Worm (Caenorhabditis elegans) whole organism, young adult: Measurements from ENCODE around the gene C09G9.1.

ENCODE experiments used
- B0035.1 ChIP-seq: sonication (generic microtip); optimal IDR thresholded peaks from 2 replicates; lab custom pipeline; 2016; ENCODE audit warnings: missing genetic modification characterization, mild to moderate bottlenecking, missing compliant biosample characterization, missing genotype, missing genetic modification reagents
- B0261.1 ChIP-seq: sonication (generic microtip); optimal IDR thresholded peaks from 2 replicates; lab custom pipeline; 2016; ENCODE audit warnings: mild to moderate bottlenecking, missing genetic modification characterization, moderate library complexity, missing compliant biosample characterization
- B0336.3 ChIP-seq: fragments of 200-800 bp; sonication (Bioruptor generic); IDR thresholded peaks from 2 replicates; pipeline ENCODE4 v1.3.6; 2022; ENCODE audit warnings: missing genetic modification characterization, missing compliant biosample characterization
- C06A6.2 ChIP-seq: fragments of 200-800 bp; sonication (Bioruptor generic); conservative IDR thresholded peaks from 2 replicates; pipeline ENCODE4 v1.3.6; 2022; ENCODE audit warnings: missing genetic modification characterization, missing compliant biosample characterization
- D2030.7 ChIP-seq: fragments of 200-800 bp; sonication (Bioruptor generic); IDR thresholded peaks from 2 replicates; pipeline ENCODE4 v1.3.6; 2022; ENCODE audit warnings: missing genetic modification reagents, missing genetic modification characterization, missing compliant biosample characterization
- F37B4.10 ChIP-seq: fragments of 200-800 bp; sonication (Bioruptor generic); IDR thresholded peaks from 2 replicates; pipeline ENCODE4 v1.3.6; 2022; ENCODE audit warnings: missing genetic modification characterization, missing compliant biosample characterization
- F57A8.1 ChIP-seq: fragments of 200-800 bp; sonication (Bioruptor generic); optimal IDR thresholded peaks from 2 replicates; lab custom pipeline; 2018; ENCODE audit warnings: mild to moderate bottlenecking, missing genetic modification characterization, moderate library complexity, missing compliant biosample characterization
- F57C9.4 ChIP-seq: sonication (generic microtip); optimal IDR thresholded peaks from 2 replicates; lab custom pipeline; 2017; ENCODE audit warnings: mild to moderate bottlenecking, missing genetic modification characterization, missing compliant biosample characterization
- Y53F4B.3 ChIP-seq: fragments of 200-800 bp; sonication (Bioruptor generic); IDR thresholded peaks from 2 replicates; pipeline ENCODE4 v1.3.6; 2022; ENCODE audit warnings: missing genetic modification reagents, missing genetic modification characterization, missing compliant biosample characterization
- Y53G8AR.9 ChIP-seq: fragments of 200-800 bp; sonication (Bioruptor generic); conservative IDR thresholded peaks from 2 replicates; pipeline ENCODE4 v1.3.6; 2022; ENCODE audit warnings: missing genetic modification reagents, missing genetic modification characterization, missing compliant biosample characterization
- Y79H2A.3 ChIP-seq: fragments of 200-800 bp; sonication (Bioruptor generic); conservative IDR thresholded peaks from 2 replicates; pipeline ENCODE4 v1.3.6; 2022; ENCODE audit warnings: missing genetic modification reagents, missing genetic modification characterization, missing compliant biosample characterization
- Y95B8A.8 ChIP-seq: fragments of 200-800 bp; sonication (Bioruptor generic); IDR thresholded peaks from 2 replicates; pipeline ENCODE4 v1.3.6; 2022; ENCODE audit warnings: missing genetic modification reagents, missing genetic modification characterization, missing compliant biosample characterization
- ZK185.1 ChIP-seq: sonication (generic microtip); optimal IDR thresholded peaks from 2 replicates; lab custom pipeline; 2016; ENCODE audit warnings: mild to moderate bottlenecking, missing genetic modification characterization, missing compliant biosample characterization; ENCODE audit not compliant: poor library complexity, severe bottlenecking
- ama-1 ChIP-seq, 3 experiments: fragments of 150-350 bp in 1 of 3; sonication (generic microtip) in 2 of 3; optimal IDR thresholded peaks; 2 replicates each; lab custom pipeline; 2014 to 2018; ENCODE audit warnings: missing biosample characterization in 2 of 3, missing genetic modification characterization in 2 of 3, missing genetic modification reagents in 2 of 3
- attf-6 ChIP-seq: fragments of 200-800 bp; sonication (Bioruptor generic); IDR thresholded peaks from 2 replicates; pipeline ENCODE4 v1.3.6; 2022; ENCODE audit warnings: missing genetic modification reagents, missing genetic modification characterization, missing compliant biosample characterization
- ccch-3 ChIP-seq: fragments of 200-800 bp; sonication (Bioruptor generic); optimal IDR thresholded peaks from 2 replicates; lab custom pipeline; 2018; ENCODE audit warnings: mild to moderate bottlenecking, missing genetic modification characterization, missing compliant biosample characterization
- ceh-27 ChIP-seq: fragments of 200-800 bp; sonication (Bioruptor generic); optimal IDR thresholded peaks from 2 replicates; lab custom pipeline; 2018; ENCODE audit warnings: mild to moderate bottlenecking, missing genetic modification characterization, moderate library complexity, missing compliant biosample characterization
- ceh-79 ChIP-seq: sonication (generic microtip); optimal IDR thresholded peaks from 2 replicates; lab custom pipeline; 2017; ENCODE audit warnings: mild to moderate bottlenecking, missing genetic modification characterization, missing compliant biosample characterization
- chd-7 ChIP-seq: sonication (generic microtip); optimal IDR thresholded peaks from 2 replicates; lab custom pipeline; 2016; ENCODE audit warnings: mild to moderate bottlenecking, missing genetic modification characterization, moderate library complexity, missing compliant biosample characterization
- dox-1 ChIP-seq: fragments of 200-800 bp; sonication (Bioruptor generic); IDR thresholded peaks from 2 replicates; pipeline ENCODE4 v1.3.6; 2022; ENCODE audit warnings: missing genetic modification reagents, missing genetic modification characterization, missing compliant biosample characterization
- efl-1 ChIP-seq: fragments of 150-350 bp; optimal IDR thresholded peaks from 2 replicates; lab custom pipeline; 2014; ENCODE audit warnings: missing biosample characterization, missing genetic modification reagents, missing genetic modification characterization
- egl-18 ChIP-seq: fragments of 200-800 bp; sonication (Bioruptor generic); IDR thresholded peaks from 2 replicates; pipeline ENCODE4 v1.3.6; 2022; ENCODE audit warnings: missing genetic modification reagents, missing genetic modification characterization, missing compliant biosample characterization
- ets-4 ChIP-seq: fragments of 200-800 bp; sonication (Bioruptor generic); optimal IDR thresholded peaks from 2 replicates; lab custom pipeline; 2018; ENCODE audit warnings: mild to moderate bottlenecking, missing genetic modification characterization, missing compliant biosample characterization
- hmg-1.2 ChIP-seq: fragments of 200-800 bp; sonication (Bioruptor generic); IDR thresholded peaks from 2 replicates; pipeline ENCODE4 v1.3.6; 2022; ENCODE audit warnings: missing genetic modification reagents, missing genetic modification characterization, missing compliant biosample characterization
- hsf-1 ChIP-seq: fragments of 200-800 bp; sonication (Bioruptor generic); IDR thresholded peaks from 2 replicates; pipeline ENCODE4 v1.3.6; 2022; ENCODE audit warnings: missing genetic modification reagents, missing genetic modification characterization, missing compliant biosample characterization
- let-526 ChIP-seq: fragments of 200-800 bp; sonication (Bioruptor generic); IDR thresholded peaks from 2 replicates; pipeline ENCODE4 v1.3.6; 2022; ENCODE audit warnings: missing genetic modification reagents, missing genetic modification characterization, missing compliant biosample characterization
- lin-26 ChIP-seq: fragments of 200-800 bp; sonication (Bioruptor generic); IDR thresholded peaks from 2 replicates; pipeline ENCODE4 v1.3.6; 2022; ENCODE audit warnings: missing genetic modification reagents, missing genetic modification characterization, missing compliant biosample characterization
- lin-54 ChIP-seq: fragments of 200-800 bp; sonication (Bioruptor generic); optimal IDR thresholded peaks from 2 replicates; lab custom pipeline; 2018; ENCODE audit warnings: mild to moderate bottlenecking, missing genetic modification characterization, missing compliant biosample characterization
- lsl-1 ChIP-seq: fragments of 200-800 bp; sonication (Bioruptor generic); optimal IDR thresholded peaks from 2 replicates; lab custom pipeline; 2018; ENCODE audit warnings: mild to moderate bottlenecking, missing genetic modification characterization, moderate library complexity, missing compliant biosample characterization
- madf-6 ChIP-seq: fragments of 200-800 bp; sonication (Bioruptor generic); IDR thresholded peaks from 2 replicates; pipeline ENCODE4 v1.3.6; 2022; ENCODE audit warnings: missing genetic modification reagents, missing genetic modification characterization, missing compliant biosample characterization
- madf-8 ChIP-seq: fragments of 200-800 bp; sonication (Bioruptor generic); conservative IDR thresholded peaks from 2 replicates; pipeline ENCODE4 v1.3.6; 2022; ENCODE audit warnings: missing genetic modification reagents, missing genetic modification characterization, missing compliant biosample characterization
- mel-28 ChIP-seq: sonication (generic microtip); optimal IDR thresholded peaks from 2 replicates; lab custom pipeline; 2016; ENCODE audit warnings: borderline replicate concordance, mild to moderate bottlenecking, missing genetic modification characterization, missing compliant biosample characterization
- nfya-2 ChIP-seq: fragments of 200-800 bp; sonication (Bioruptor generic); IDR thresholded peaks from 2 replicates; pipeline ENCODE4 v1.3.6; 2022; ENCODE audit warnings: missing genetic modification reagents, missing genetic modification characterization, missing compliant biosample characterization
- nhr-27 ChIP-seq: fragments of 200-800 bp; sonication (Bioruptor generic); optimal IDR thresholded peaks from 2 replicates; lab custom pipeline; 2018; ENCODE audit warnings: mild to moderate bottlenecking, missing genetic modification characterization, moderate library complexity, missing compliant biosample characterization
- nhr-80 ChIP-seq: sonication (generic microtip); optimal IDR thresholded peaks from 2 replicates; lab custom pipeline; 2016; ENCODE audit warnings: missing genetic modification characterization, missing compliant biosample characterization
- nhr-90 ChIP-seq: sonication (generic microtip); optimal IDR thresholded peaks from 2 replicates; lab custom pipeline; 2016; ENCODE audit warnings: missing genotype, mild to moderate bottlenecking, missing genetic modification characterization, missing compliant biosample characterization
- rcor-1 ChIP-seq: fragments of 200-800 bp; sonication (Bioruptor generic); IDR thresholded peaks from 2 replicates; pipeline ENCODE4 v1.3.6; 2022; ENCODE audit warnings: missing genetic modification reagents, missing genetic modification characterization, missing compliant biosample characterization
- repo-1 ChIP-seq: sonication (generic microtip); optimal IDR thresholded peaks from 2 replicates; lab custom pipeline; 2017; ENCODE audit warnings: mild to moderate bottlenecking, missing genetic modification characterization, missing compliant biosample characterization
- sdz-38 ChIP-seq: sonication (generic microtip); optimal IDR thresholded peaks from 2 replicates; lab custom pipeline; 2016; ENCODE audit warnings: missing genotype, missing genetic modification characterization, missing compliant biosample characterization
- sea-2 ChIP-seq: fragments of 200-800 bp; sonication (Bioruptor generic); IDR thresholded peaks from 2 replicates; pipeline ENCODE4 v1.3.6; 2022; ENCODE audit warnings: missing genetic modification characterization, missing compliant biosample characterization
- snpc-1.1 ChIP-seq: sonication (generic microtip); optimal IDR thresholded peaks from 2 replicates; lab custom pipeline; 2017; ENCODE audit warnings: missing genetic modification characterization, mild to moderate bottlenecking, missing compliant biosample characterization, antibody characterized with exemption, moderate library complexity, missing genotype, missing genetic modification reagents; ENCODE audit not compliant: insufficient read depth
- snpc-1.3 ChIP-seq: sonication (generic microtip); optimal IDR thresholded peaks from 2 replicates; lab custom pipeline; 2017; ENCODE audit warnings: missing genetic modification characterization, mild to moderate bottlenecking, missing compliant biosample characterization, antibody characterized with exemption, moderate library complexity, missing genotype, missing genetic modification reagents; ENCODE audit not compliant: insufficient read depth
- unc-130 ChIP-seq: sonication (generic microtip); optimal IDR thresholded peaks from 2 replicates; lab custom pipeline; 2016; ENCODE audit warnings: missing genetic modification reagents, missing genetic modification characterization, missing compliant biosample characterization
- ztf-18 ChIP-seq: sonication (generic microtip); optimal IDR thresholded peaks from 2 replicates; lab custom pipeline; 2016; ENCODE audit warnings: missing genotype, mild to moderate bottlenecking, missing genetic modification characterization, missing compliant biosample characterization
- ztf-22 ChIP-seq: fragments of 200-800 bp; sonication (Bioruptor generic); optimal IDR thresholded peaks from 2 replicates; lab custom pipeline; 2018; ENCODE audit warnings: mild to moderate bottlenecking, missing genetic modification characterization, moderate library complexity, missing compliant biosample characterization
- ztf-28 ChIP-seq: fragments of 200-800 bp; sonication (Bioruptor generic); IDR thresholded peaks from 2 replicates; pipeline ENCODE4 v1.3.6; 2022; ENCODE audit warnings: missing genetic modification reagents, missing genetic modification characterization, missing compliant biosample characterization
- ztf-6 ChIP-seq: fragments of 200-800 bp; sonication (Bioruptor generic); IDR thresholded peaks from 2 replicates; pipeline ENCODE4 v1.3.6; 2022; ENCODE audit warnings: missing genetic modification reagents, missing genetic modification characterization, missing compliant biosample characterization

Gene C09G9.1

DNA sequence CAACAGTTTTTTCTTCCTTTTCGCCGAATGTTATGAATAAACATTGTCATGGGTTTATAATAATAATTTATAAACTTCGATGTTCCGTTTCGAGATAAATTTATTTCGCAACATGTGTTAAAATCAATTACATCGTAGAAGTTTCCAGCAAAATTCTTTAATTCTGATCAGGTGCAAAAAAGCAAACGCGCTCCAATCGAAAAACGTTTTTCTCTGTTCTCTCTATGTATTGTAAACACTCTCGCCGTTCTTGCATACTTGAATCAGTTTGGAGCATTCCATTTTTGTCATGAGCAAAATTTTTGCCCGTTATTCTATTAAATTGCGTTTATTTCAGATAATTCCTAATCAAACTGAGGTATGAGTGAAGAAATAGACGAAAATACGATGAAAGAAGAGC, 28.5 kb upstream of the C09G9.1 start, which contains the start of gene rad-54.L2 (continued):
- no peak for TF ChIP-seq Y79H2A.3 (GFP tag; lab: Robert Waterston, UW)
- no peak for TF ChIP-seq efl-1 (GFP tag; lab: Kevin White, UChicago)
- TF ChIP-seq F57C9.4: no peak
- TF ChIP-seq lsl-1 (GFP tag; lab: Kevin White, UChicago): peak; percentile 33
- no peak for TF ChIP-seq Y95B8A.8 (GFP tag; lab: Robert Waterston, UW)
- TF ChIP-seq ztf-18 (tag; lab: Kevin White, UChicago): peak; percentile 65
- TF ChIP-seq ceh-27 (GFP tag; lab: Kevin White, UChicago): no peak
- TF ChIP-seq hmg-1.2 (GFP tag; lab: Robert Waterston, UW): peak; percentile 69; the same call in 1 of the 2 replicates
- TF ChIP-seq ZK185.1: no peak
- TF ChIP-seq attf-6 (GFP tag; lab: Robert Waterston, UW): no peak
- TF ChIP-seq nhr-80 (tag; lab: Kevin White, UChicago): peak; percentile 56
- no peak for TF ChIP-seq B0336.3
- no peak for TF ChIP-seq F57A8.1 (GFP tag; lab: Kevin White, UChicago)
- no peak for TF ChIP-seq ztf-22 (GFP tag; lab: Kevin White, UChicago)
- TF ChIP-seq ama-1 (optimal IDR thresholded peaks at IDR 0.05; lab: Kevin White, UChicago): no peak
- no peak for TF ChIP-seq ama-1 (GFP tag; optimal IDR thresholded peaks at IDR 0.05; lab: Kevin White, UChicago)
- no peak for TF ChIP-seq ceh-79 (tag; lab: Kevin White, UChicago)
- no peak for TF ChIP-seq B0035.1
- no peak for TF ChIP-seq egl-18 (GFP tag; lab: Robert Waterston, UW)
- no peak; the same call in 1 of the 2 replicates for TF ChIP-seq D2030.7
- TF ChIP-seq let-526 (GFP tag; lab: Robert Waterston, UW): no peak
- peak; percentile 46; the same call in 1 of the 2 replicates for TF ChIP-seq madf-6 (GFP tag; lab: Robert Waterston, UW)
- 0 out of 2 replicates have a peak, but pooled peaks have one; percentile 14 for TF ChIP-seq dox-1
- no peak for TF ChIP-seq sea-2 (GFP tag; lab: Robert Waterston, UW)
- no peak for TF ChIP-seq ccch-3
- TF ChIP-seq chd-7: no peak
- TF ChIP-seq madf-8 (GFP tag; lab: Robert Waterston, UW): no peak
- TF ChIP-seq ztf-28 (GFP tag; lab: Robert Waterston, UW): no peak
- no peak for TF ChIP-seq snpc-1.3 (tag; lab: Kevin White, UChicago)

DNA sequence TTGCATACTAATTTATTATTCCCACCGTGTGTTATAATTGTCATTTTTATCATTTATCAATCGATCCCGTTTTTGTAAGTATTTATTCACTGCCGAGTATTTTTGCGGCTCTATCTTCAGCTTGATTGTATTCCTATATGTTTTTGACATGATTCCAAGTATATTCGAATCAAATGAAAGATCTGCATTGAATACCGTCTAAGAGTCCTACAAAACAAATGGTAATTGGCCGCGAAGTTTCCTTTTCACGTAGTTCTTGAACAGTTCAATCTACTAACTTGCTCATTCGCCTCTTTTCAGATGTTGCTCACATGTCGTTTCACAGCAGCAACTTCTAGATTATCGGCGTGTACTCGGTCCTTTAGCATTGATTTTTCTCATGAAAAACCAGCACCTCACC, 27.3 kb upstream of the C09G9.1 start, which contains the start of gene C27B7.2:
Gene C27B7.2 (plus strand): TSS at position 301 of the 400 bp plus-strand sequence.
- TF ChIP-seq ztf-6: no peak
- no peak for TF ChIP-seq efl-1 (GFP tag; lab: Kevin White, UChicago)
- no peak for TF ChIP-seq ama-1 (optimal IDR thresholded peaks at IDR 0.05; lab: Kevin White, UChicago)
- no peak for TF ChIP-seq ama-1 (GFP tag; optimal IDR thresholded peaks at IDR 0.05; lab: Kevin White, UChicago)
- no peak for TF ChIP-seq nhr-27 (tag; lab: Kevin White, UChicago)
- TF ChIP-seq attf-6 (GFP tag; lab: Robert Waterston, UW): no peak
- no peak for TF ChIP-seq unc-130 (GFP tag; lab: Kevin White, UChicago)
- no peak for TF ChIP-seq C06A6.2 (GFP tag; lab: Robert Waterston, UW)
- TF ChIP-seq B0261.1 (tag; lab: Kevin White, UChicago): no peak
- no peak for TF ChIP-seq F37B4.10 (GFP tag; lab: Robert Waterston, UW)
- 0 out of 2 replicates have a peak, but pooled peaks have one; percentile 9 for TF ChIP-seq lin-26 (GFP tag; lab: Robert Waterston, UW)
- TF ChIP-seq madf-6 (GFP tag; lab: Robert Waterston, UW): peak; percentile 29; the same call in 1 of the 2 replicates
- TF ChIP-seq Y53G8AR.9 (GFP tag; lab: Robert Waterston, UW): no peak
- no peak for TF ChIP-seq nhr-90 (tag; lab: Kevin White, UChicago)
- TF ChIP-seq snpc-1.1 (tag; lab: Kevin White, UChicago): no peak
- no peak for TF ChIP-seq repo-1 (tag; lab: Kevin White, UChicago)
- 0 out of 2 replicates have a peak, but pooled peaks have one; percentile 21 for TF ChIP-seq Y95B8A.8 (GFP tag; lab: Robert Waterston, UW)
- TF ChIP-seq ets-4 (GFP tag; lab: Kevin White, UChicago): no peak
- no peak for TF ChIP-seq nhr-80 (tag; lab: Kevin White, UChicago)
- no peak for TF ChIP-seq nfya-2 (GFP tag; lab: Robert Waterston, UW)
- TF ChIP-seq mel-28 (tag; lab: Kevin White, UChicago): no peak
- TF ChIP-seq sdz-38 (tag; lab: Kevin White, UChicago): no peak
- no peak for TF ChIP-seq snpc-1.3 (tag; lab: Kevin White, UChicago)
- no peak for TF ChIP-seq lin-54 (GFP tag; lab: Kevin White, UChicago)
- no peak for TF ChIP-seq Y53F4B.3
- no peak for TF ChIP-seq rcor-1 (GFP tag; lab: Robert Waterston, UW)
- TF ChIP-seq hsf-1 (GFP tag; lab: Robert Waterston, UW): no peak
